Worm (Caenorhabditis elegans): ENCODE measurements around the gene nlp-43.

- TF ChIP-seq W03F9.2 (tag; optimal IDR thresholded peaks at IDR 0.05): no peak
- no peak for TF ChIP-seq him-1 (tag; optimal IDR thresholded peaks at IDR 0.05)
Measured at ce11 chrIII:5047740-5048139, 5.5 kb downstream of the nlp-43 start, which contains the start of gene C45G9.5.
